Worm (Caenorhabditis elegans): ENCODE measurements around the gene npr-35.

DNA sequence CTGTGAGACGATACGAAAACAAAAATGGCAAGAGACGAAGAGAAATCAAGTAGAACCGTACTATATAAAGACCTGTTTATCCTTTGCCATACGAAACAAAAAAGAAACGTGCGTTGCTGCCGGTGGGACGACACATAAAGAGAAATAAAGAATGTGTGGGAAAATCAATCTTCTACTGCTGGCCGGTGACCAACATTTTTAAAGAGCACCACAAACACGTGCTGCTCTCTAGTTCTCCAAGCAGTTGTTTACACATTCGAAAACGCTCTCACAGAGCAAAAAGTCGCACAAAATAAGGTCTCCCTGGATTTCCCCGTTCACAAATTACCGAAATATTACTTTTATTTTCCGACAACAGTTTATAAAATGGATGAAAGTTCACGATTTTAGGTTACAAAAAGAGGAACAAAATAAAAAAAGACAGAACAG lies 45.9 kb downstream of the npr-35 start, which contains the start of gene imp-3:
- TF ChIP-seq nhr-77 (tag; optimal IDR thresholded peaks at IDR 0.05) = no peak
- TF ChIP-seq aly-2 (tag; optimal IDR thresholded peaks at IDR 0.05) = no peak
- TF ChIP-seq mdt-29 (GFP tag; IDR thresholded peaks at IDR 0.05) = no peak
- TF ChIP-seq zfp-3 (GFP tag; conservative IDR thresholded peaks at IDR 0.05) = peak; percentile 53
- peak; percentile 50; the same call in 1 of the 2 replicates for TF ChIP-seq ceh-20 (GFP tag; IDR thresholded peaks at IDR 0.05)
- TF ChIP-seq mep-1 (tag; optimal IDR thresholded peaks at IDR 0.05) = peak; percentile 77
- TF ChIP-seq ZK546.5 (tag; optimal IDR thresholded peaks at IDR 0.05) = no peak
- no peak for TF ChIP-seq nhr-48 (tag; optimal IDR thresholded peaks at IDR 0.05)
- TF ChIP-seq rbr-2 (tag; optimal IDR thresholded peaks at IDR 0.05) = peak; percentile 64

Data from whole organism, L4 larva.